Worm (Caenorhabditis elegans) whole organism, L4/young adult: Measurements from ENCODE around the gene T16G12.4.

ENCODE experiments used
- W03F9.2 ChIP-seq: fragments of 150-350 bp; optimal IDR thresholded peaks from 2 replicates; lab custom pipeline; 2014; ENCODE audit warnings: missing biosample characterization, missing genetic modification characterization
- dao-5 ChIP-seq: sonication (generic microtip); optimal IDR thresholded peaks from 2 replicates; lab custom pipeline; 2016; ENCODE audit warnings: missing genotype, missing genetic modification characterization, moderate library complexity, missing compliant biosample characterization
- him-1 ChIP-seq: sonication (generic microtip); optimal IDR thresholded peaks from 2 replicates; lab custom pipeline; 2016; ENCODE audit warnings: missing genotype, missing genetic modification reagents, missing genetic modification characterization, missing compliant biosample characterization

ce11 chrIII:10040013-10040412 is 17.6 kb upstream of the T16G12.4 start, which contains the start of gene T16G12.7:
- TF ChIP-seq dao-5 (tag; lab: Kevin White, UChicago) (no peak), him-1 (tag; lab: Kevin White, UChicago) (no peak), W03F9.2 (tag; lab: Kevin White, UChicago) (no peak)
